Worm (Caenorhabditis elegans) whole organism, young adult: ENCODE measurements around the gene M199.8.
"Not testable (repeated sequence)": the region's sequence is repeated elsewhere in the genome, so short reads cannot be mapped to it uniquely, and the experiment has no call there.

Experiments used
- B0261.1 ChIP-seq: sonication (generic microtip); optimal IDR thresholded peaks from 2 replicates; lab custom pipeline; 2016; ENCODE audit warnings: mild to moderate bottlenecking, missing genetic modification characterization, moderate library complexity, missing compliant biosample characterization
- D2030.7 ChIP-seq: fragments of 200-800 bp; sonication (Bioruptor generic); IDR thresholded peaks from 2 replicates; pipeline ENCODE4 v1.3.6; 2022; ENCODE audit warnings: missing genetic modification reagents, missing genetic modification characterization, missing compliant biosample characterization
- F22D6.2 ChIP-seq: sonication (generic microtip); optimal IDR thresholded peaks from 2 replicates; lab custom pipeline; 2016; ENCODE audit warnings: mild to moderate bottlenecking, missing genetic modification characterization, missing compliant biosample characterization
- F39B2.1 ChIP-seq: fragments of 200-800 bp; sonication (Bioruptor generic); IDR thresholded peaks from 2 replicates; pipeline ENCODE4 v1.3.6; 2022; ENCODE audit warnings: missing genetic modification reagents, missing genetic modification characterization, missing compliant biosample characterization
- F55B11.4 ChIP-seq: sonication (generic microtip); optimal IDR thresholded peaks from 2 replicates; lab custom pipeline; 2016; ENCODE audit warnings: missing compliant biosample characterization, missing genetic modification characterization, borderline replicate concordance; ENCODE audit not compliant: insufficient read depth
- ZK185.1 ChIP-seq: sonication (generic microtip); optimal IDR thresholded peaks from 2 replicates; lab custom pipeline; 2016; ENCODE audit warnings: mild to moderate bottlenecking, missing genetic modification characterization, missing compliant biosample characterization; ENCODE audit not compliant: poor library complexity, severe bottlenecking
- akir-1 ChIP-seq: fragments of 200-800 bp; sonication (Bioruptor generic); optimal IDR thresholded peaks from 2 replicates; lab custom pipeline; 2018; ENCODE audit warnings: mild to moderate bottlenecking, missing genetic modification characterization, moderate library complexity, missing compliant biosample characterization
- attf-3 ChIP-seq: fragments of 200-800 bp; sonication (Bioruptor generic); conservative IDR thresholded peaks from 2 replicates; pipeline ENCODE4 v1.3.6; 2022; ENCODE audit warnings: missing genetic modification reagents, missing genetic modification characterization, missing compliant biosample characterization
- attf-6 ChIP-seq: fragments of 200-800 bp; sonication (Bioruptor generic); IDR thresholded peaks from 2 replicates; pipeline ENCODE4 v1.3.6; 2022; ENCODE audit warnings: missing genetic modification reagents, missing genetic modification characterization, missing compliant biosample characterization
- bed-1 ChIP-seq: fragments of 200-800 bp; sonication (Bioruptor generic); IDR thresholded peaks from 2 replicates; pipeline ENCODE4 v1.3.6; 2022; ENCODE audit warnings: missing genetic modification reagents, missing genetic modification characterization, missing compliant biosample characterization
- ccch-3 ChIP-seq: fragments of 200-800 bp; sonication (Bioruptor generic); optimal IDR thresholded peaks from 2 replicates; lab custom pipeline; 2018; ENCODE audit warnings: mild to moderate bottlenecking, missing genetic modification characterization, missing compliant biosample characterization
- ceh-100 ChIP-seq: fragments of 200-800 bp; sonication (Bioruptor generic); IDR thresholded peaks from 2 replicates; pipeline ENCODE4 v1.3.6; 2022; ENCODE audit warnings: missing genetic modification reagents, missing genetic modification characterization, missing compliant biosample characterization
- ceh-58 ChIP-seq: fragments of 200-800 bp; sonication (Bioruptor generic); IDR thresholded peaks from 2 replicates; pipeline ENCODE4 v1.3.6; 2022; ENCODE audit warnings: missing genetic modification characterization, missing compliant biosample characterization
- ceh-79 ChIP-seq: sonication (generic microtip); optimal IDR thresholded peaks from 2 replicates; lab custom pipeline; 2017; ENCODE audit warnings: mild to moderate bottlenecking, missing genetic modification characterization, missing compliant biosample characterization
- chd-7 ChIP-seq: sonication (generic microtip); optimal IDR thresholded peaks from 2 replicates; lab custom pipeline; 2016; ENCODE audit warnings: mild to moderate bottlenecking, missing genetic modification characterization, moderate library complexity, missing compliant biosample characterization
- egl-18 ChIP-seq: fragments of 200-800 bp; sonication (Bioruptor generic); IDR thresholded peaks from 2 replicates; pipeline ENCODE4 v1.3.6; 2022; ENCODE audit warnings: missing genetic modification reagents, missing genetic modification characterization, missing compliant biosample characterization
- fkh-3 ChIP-seq: sonication (generic microtip); optimal IDR thresholded peaks from 2 replicates; lab custom pipeline; 2016; ENCODE audit warnings: mild to moderate bottlenecking, missing genetic modification characterization, missing compliant biosample characterization
- hsf-1 ChIP-seq: fragments of 200-800 bp; sonication (Bioruptor generic); IDR thresholded peaks from 2 replicates; pipeline ENCODE4 v1.3.6; 2022; ENCODE audit warnings: missing genetic modification reagents, missing genetic modification characterization, missing compliant biosample characterization
- let-607 ChIP-seq, 2 experiments: fragments of 200-800 bp in 1 of 2; sonication (Bioruptor generic) in 1 of 2; sonication (generic microtip) in 1 of 2; optimal IDR thresholded peaks; 2 replicates each; lab custom pipeline; 2016 to 2018; ENCODE audit warnings: mild to moderate bottlenecking in 2 of 2, missing compliant biosample characterization in 2 of 2, missing genetic modification characterization in 2 of 2, moderate library complexity in 2 of 2, missing genotype in 1 of 2
- lin-40 ChIP-seq: sonication (generic microtip); optimal IDR thresholded peaks from 2 replicates; lab custom pipeline; 2016; ENCODE audit warnings: missing genetic modification characterization, mild to moderate bottlenecking, missing compliant biosample characterization, missing genotype, missing genetic modification reagents
- nhr-80 ChIP-seq: sonication (generic microtip); optimal IDR thresholded peaks from 2 replicates; lab custom pipeline; 2016; ENCODE audit warnings: missing genetic modification characterization, missing compliant biosample characterization
- rcor-1 ChIP-seq: fragments of 200-800 bp; sonication (Bioruptor generic); IDR thresholded peaks from 2 replicates; pipeline ENCODE4 v1.3.6; 2022; ENCODE audit warnings: missing genetic modification reagents, missing genetic modification characterization, missing compliant biosample characterization
- rec-8 ChIP-seq, 2 experiments: sonication (generic microtip); optimal IDR thresholded peaks; 2 replicates each; lab custom pipeline; 2016; ENCODE audit warnings: mild to moderate bottlenecking in 2 of 2, missing genetic modification characterization in 2 of 2, missing genetic modification reagents in 2 of 2, missing genotype in 2 of 2, missing biosample characterization in 1 of 2, missing compliant biosample characterization in 1 of 2, moderate library complexity in 1 of 2
- rpc-1 ChIP-seq, 2 experiments: fragments of 150-350 bp in 1 of 2; sonication (generic microtip) in 1 of 2; optimal IDR thresholded peaks; 2 replicates each; lab custom pipeline; 2014 to 2018; ENCODE audit warnings: missing biosample characterization in 1 of 2, missing genetic modification characterization in 1 of 2, missing genetic modification reagents in 1 of 2, missing genotype in 1 of 2
- snpc-4 ChIP-seq, 5 experiments: fragments of 150-350 bp in 1 of 5; sonication (generic microtip) in 4 of 5; optimal IDR thresholded peaks; 2 replicates each; lab custom pipeline; 2014 to 2018; ENCODE audit warnings: missing genetic modification characterization in 5 of 5, missing biosample characterization in 3 of 5, antibody characterized with exemption in 2 of 5, mild to moderate bottlenecking in 2 of 5, missing compliant biosample characterization in 2 of 5, missing genotype in 2 of 5, moderate library complexity in 2 of 5, missing genetic modification reagents in 1 of 5
- tbp1 ChIP-seq: fragments of 200-800 bp; sonication (Bioruptor generic); optimal IDR thresholded peaks from 2 replicates; lab custom pipeline; 2018; ENCODE audit warnings: mild to moderate bottlenecking, missing genetic modification characterization, missing compliant biosample characterization
- zim-3 ChIP-seq: sonication (generic microtip); optimal IDR thresholded peaks from 2 replicates; lab custom pipeline; 2017; ENCODE audit warnings: mild to moderate bottlenecking, missing genetic modification characterization, moderate library complexity, missing compliant biosample characterization
- ztf-25 ChIP-seq: fragments of 200-800 bp; sonication (Bioruptor generic); IDR thresholded peaks from 2 replicates; pipeline ENCODE4 v1.3.6; 2022; ENCODE audit warnings: missing genetic modification reagents, missing genetic modification characterization, missing compliant biosample characterization
- ztf-28 ChIP-seq: fragments of 200-800 bp; sonication (Bioruptor generic); IDR thresholded peaks from 2 replicates; pipeline ENCODE4 v1.3.6; 2022; ENCODE audit warnings: missing genetic modification reagents, missing genetic modification characterization, missing compliant biosample characterization

M199.8 gene

DNA sequence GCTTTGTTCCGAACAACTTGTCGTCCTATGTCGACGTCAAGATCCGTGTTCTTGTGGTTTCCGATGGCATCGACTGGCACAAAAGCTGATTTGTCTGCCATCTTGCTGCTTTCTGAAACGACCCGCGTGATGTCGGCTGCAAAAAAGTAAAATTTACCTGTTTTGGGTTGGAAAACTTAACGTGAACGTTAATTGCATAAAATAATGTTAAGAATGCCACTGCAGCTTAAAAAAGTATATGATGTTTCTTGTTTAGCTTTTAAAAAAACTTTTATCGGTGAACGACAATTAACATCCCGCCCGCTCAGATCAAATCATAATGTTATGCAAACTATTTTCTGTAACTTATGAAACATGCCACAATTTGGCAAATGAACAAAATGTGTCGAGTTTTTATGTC, at the start of gene M199.8:
Gene M199.8 (minus strand): TSS at position 101 of the 400 bp plus-strand sequence.
- TF ChIP-seq ZK185.1 (tag; lab: Kevin White, UChicago); F39B2.1 (GFP tag; lab: Robert Waterston, UW); egl-18 (GFP tag; lab: Robert Waterston, UW): not testable (repeated sequence)

DNA sequence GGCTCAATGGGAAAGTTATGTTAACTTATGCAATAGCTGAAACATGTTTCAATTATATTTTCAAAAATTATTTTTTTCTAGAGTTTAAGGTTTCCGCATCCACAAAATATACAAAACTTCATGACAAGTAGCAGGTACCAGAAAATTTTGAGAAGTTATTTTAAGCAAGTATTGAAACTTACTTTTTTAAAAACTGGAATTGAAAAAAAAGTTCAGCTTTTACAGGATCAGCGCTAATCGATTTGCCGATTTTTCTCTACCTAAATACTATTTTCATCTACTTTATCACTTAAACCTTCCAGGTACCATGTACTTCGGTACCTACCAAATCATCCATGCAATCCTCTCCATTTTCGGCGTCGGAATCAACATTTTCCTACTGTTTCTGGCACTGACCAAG, 45.8 kb upstream of the M199.8 start, which contains the start of gene srd-23:
Gene srd-23 (plus strand): TSS at position 301 of the 400 bp plus-strand sequence.
- TF ChIP-seq zim-3 (tag; lab: Kevin White, UChicago) (no peak), ceh-79 (tag; lab: Kevin White, UChicago) (no peak), lin-40 (no peak), ceh-58 (no peak), ceh-100 (no peak), ztf-25 (GFP tag; lab: Robert Waterston, UW) (no peak), fkh-3 (tag; lab: Kevin White, UChicago) (no peak), let-607 (tag; optimal IDR thresholded peaks at IDR 0.05; lab: Kevin White, UChicago) (no peak), rpc-1 (optimal IDR thresholded peaks at IDR 0.05; lab: Kevin White, UChicago) (no peak), rpc-1 (tag; optimal IDR thresholded peaks at IDR 0.05; lab: Kevin White, UChicago) (no peak), tbp1 (GFP tag; lab: Kevin White, UChicago) (no peak), F55B11.4 (no peak), bed-1 (GFP tag; lab: Robert Waterston, UW) (no peak), rec-8 (tag; optimal IDR thresholded peaks at IDR 0.05; lab: Kevin White, UChicago) (no peak), ztf-28 (GFP tag; lab: Robert Waterston, UW) (no peak), chd-7 (tag; lab: Kevin White, UChicago) (no peak), nhr-80 (tag; lab: Kevin White, UChicago) (no peak), ccch-3 (no peak), attf-3 (GFP tag; lab: Robert Waterston, UW) (no peak), akir-1 (no peak)

DNA sequence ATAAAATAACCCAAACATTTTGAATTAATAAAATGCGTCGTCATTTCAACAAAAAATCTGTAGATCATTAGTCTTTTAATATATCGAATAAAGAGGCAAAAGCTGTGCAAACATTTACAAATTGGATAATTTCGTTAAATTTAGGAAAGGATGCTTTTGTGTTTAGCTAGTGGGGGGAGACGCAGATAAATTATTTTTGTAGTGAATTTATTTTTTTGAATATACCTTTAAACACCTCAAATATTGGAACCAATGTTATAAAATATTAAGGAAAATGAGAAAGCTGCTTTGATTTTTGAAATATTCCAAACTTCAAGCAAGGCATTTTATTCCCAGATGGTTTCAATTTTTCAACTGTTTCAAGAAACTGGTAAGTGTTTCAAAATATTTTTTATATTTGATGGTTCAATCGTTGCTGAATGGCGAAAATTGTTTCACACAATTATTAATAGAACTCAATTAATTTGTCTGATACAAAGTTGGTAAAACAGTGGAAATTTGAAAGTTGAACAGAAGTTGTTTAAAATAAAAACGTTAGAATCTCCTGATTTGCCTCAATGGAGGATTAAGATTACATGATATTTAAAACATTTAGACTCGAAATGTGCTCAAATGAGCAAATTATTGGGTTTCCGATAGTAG, 41.8 kb upstream of the M199.8 start, which contains the start of gene Y40H7A.4:
Gene Y40H7A.4 (minus strand): TSS at position 51 of the 642 bp plus-strand sequence.
- TF ChIP-seq attf-6 (GFP tag; lab: Robert Waterston, UW) = peak; percentile 69; the same call in 1 of the 2 replicates
- TF ChIP-seq F22D6.2 (tag; lab: Kevin White, UChicago) = no peak
- no peak for TF ChIP-seq snpc-4 (GFP tag; optimal IDR thresholded peaks at IDR 0.05; lab: Kevin White, UChicago)
- peak in 2 of 4 experiments; percentile 27 to 32 for TF ChIP-seq snpc-4 (tag; optimal IDR thresholded peaks at IDR 0.05; lab: Kevin White, UChicago)

DNA sequence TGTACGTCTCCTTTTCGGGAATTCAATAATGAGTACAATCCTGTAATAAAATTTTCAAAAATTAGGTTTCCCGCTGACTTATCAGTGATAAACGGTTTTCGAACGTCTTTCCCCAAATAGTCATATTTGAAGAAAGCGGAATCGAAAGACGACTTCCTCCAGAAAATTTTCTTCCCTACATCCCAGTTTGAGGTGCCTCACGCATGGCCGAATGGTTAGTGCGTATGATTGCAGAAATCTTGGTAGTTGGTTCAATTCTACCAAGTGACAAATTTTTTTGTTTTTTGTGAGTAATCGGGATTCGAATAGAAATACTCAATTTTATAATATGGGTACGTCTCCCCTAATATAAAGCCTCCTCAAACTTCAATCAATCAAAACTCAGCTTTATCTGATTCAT, 36.4 kb upstream of the M199.8 start:
- TF ChIP-seq snpc-4 (GFP tag; optimal IDR thresholded peaks at IDR 0.05; lab: Kevin White, UChicago) = not testable (repeated sequence)
- TF ChIP-seq snpc-4 (tag; optimal IDR thresholded peaks at IDR 0.05; lab: Kevin White, UChicago) (peak in 2 of 4 experiments; percentile 31 to 90), D2030.7 (GFP tag; lab: Robert Waterston, UW) (peak; percentile 47; the same call in 1 of the 2 replicates), B0261.1 (tag; lab: Kevin White, UChicago) (peak; percentile 57), hsf-1 (GFP tag; lab: Robert Waterston, UW) (peak; percentile 47; the same call in 1 of the 2 replicates), rpc-1 (optimal IDR thresholded peaks at IDR 0.05; lab: Kevin White, UChicago) (peak; percentile 29), rpc-1 (tag; optimal IDR thresholded peaks at IDR 0.05; lab: Kevin White, UChicago) (peak; percentile 62), attf-6 (GFP tag; lab: Robert Waterston, UW) (peak; percentile 97), rcor-1 (peak; percentile 38; the same call in 1 of the 2 replicates), tbp1 (GFP tag; lab: Kevin White, UChicago) (peak; percentile 84)
- TF ChIP-seq, all 124 proteins: peak for 8; not testable (repeated sequence) for 116
